Fruit fly (Drosophila melanogaster): ENCODE data around the gene CG15435.

DNA sequence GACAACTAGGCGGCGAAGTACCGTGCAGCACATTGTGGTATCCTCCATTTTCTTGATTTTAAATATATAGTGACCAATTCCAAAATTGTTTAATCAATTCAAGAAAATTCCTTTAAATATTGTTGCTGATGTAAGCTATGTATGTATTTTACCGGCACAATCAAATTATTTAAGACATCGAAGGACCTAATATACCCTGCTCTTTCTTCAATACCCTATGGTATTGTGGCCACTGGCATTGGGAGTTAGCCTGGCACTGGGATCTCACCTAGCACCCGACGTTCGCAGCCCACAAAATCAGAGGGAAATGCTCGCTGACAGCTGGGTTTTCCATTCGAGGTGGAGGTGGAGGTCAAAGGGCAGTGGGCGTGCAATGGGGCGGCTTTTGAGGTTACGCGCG is 37.4 kb upstream of the CG15435 start:
- TF ChIP-seq EcR (GFP tag; optimal IDR thresholded peaks at IDR 0.05): no peak
- TF ChIP-seq CG13204 (GFP tag; optimal IDR thresholded peaks at IDR 0.05): no peak
- TF ChIP-seq Snoo (tag; optimal IDR thresholded peaks at IDR 0.05): no peak
- TF ChIP-seq D1 (tag; optimal IDR thresholded peaks at IDR 0.05): no peak
- no peak for TF ChIP-seq Pif1A (GFP tag; optimal IDR thresholded peaks at IDR 0.05)
